Worm (Caenorhabditis elegans): Measurements from ENCODE around the gene Y58A7A.3.

ce11 chrV:5084957-5085465 is 4.3 kb upstream of the Y58A7A.3 start, which contains the start of gene Y58A7A.4:
- TF ChIP-seq W03F9.2 (tag; optimal IDR thresholded peaks at IDR 0.05) (no peak), him-1 (tag; optimal IDR thresholded peaks at IDR 0.05) (no peak), dao-5 (tag; optimal IDR thresholded peaks at IDR 0.05) (no peak)
